Worm (Caenorhabditis elegans) whole organism, late embryonic: ENCODE results near the gene C44B9.3.

Experiments used
- C38D4.7 ChIP-seq: fragments of 200-800 bp; sonication (Bioruptor generic); optimal IDR thresholded peaks from 2 replicates; lab custom pipeline; 2018; ENCODE audit warnings: mild to moderate bottlenecking, missing genetic modification characterization, moderate library complexity, missing compliant biosample characterization
- K02D7.2 ChIP-seq: sonication (generic microtip); optimal IDR thresholded peaks from 2 replicates; lab custom pipeline; 2017; ENCODE audit warnings: mild to moderate bottlenecking, missing genetic modification characterization, missing compliant biosample characterization
- K09A11.1 ChIP-seq: sonication (generic microtip); optimal IDR thresholded peaks from 2 replicates; lab custom pipeline; 2017; ENCODE audit warnings: antibody characterized with exemption, mild to moderate bottlenecking, missing genetic modification characterization, missing compliant biosample characterization; ENCODE audit not compliant: insufficient read depth
- T23F11.4 ChIP-seq: fragments of 200-800 bp; sonication (Bioruptor generic); optimal IDR thresholded peaks from 2 replicates; lab custom pipeline; 2018; ENCODE audit warnings: mild to moderate bottlenecking, missing genetic modification characterization, missing compliant biosample characterization
- Y22D7AL.16 ChIP-seq: sonication (generic microtip); optimal IDR thresholded peaks from 2 replicates; lab custom pipeline; 2016; ENCODE audit warnings: missing genetic modification characterization, missing compliant biosample characterization
- ahr-1 ChIP-seq: sonication (generic microtip); optimal IDR thresholded peaks from 2 replicates; lab custom pipeline; 2016; ENCODE audit warnings: missing genetic modification characterization, missing compliant biosample characterization
- ceh-14 ChIP-seq: sonication (generic microtip); optimal IDR thresholded peaks from 2 replicates; lab custom pipeline; 2016; ENCODE audit warnings: missing genotype, missing genetic modification characterization, missing compliant biosample characterization
- ceh-18 ChIP-seq: sonication (generic microtip); optimal IDR thresholded peaks from 2 replicates; lab custom pipeline; 2016; ENCODE audit warnings: missing genetic modification characterization, missing compliant biosample characterization
- ceh-22 ChIP-seq: sonication (generic microtip); optimal IDR thresholded peaks from 2 replicates; lab custom pipeline; 2017; ENCODE audit warnings: missing biosample characterization, missing genetic modification characterization
- ceh-24 ChIP-seq: sonication (generic microtip); optimal IDR thresholded peaks from 2 replicates; lab custom pipeline; 2016; ENCODE audit warnings: mild to moderate bottlenecking, missing genetic modification characterization, missing compliant biosample characterization
- ceh-31 ChIP-seq: sonication (generic microtip); optimal IDR thresholded peaks from 2 replicates; lab custom pipeline; 2016; ENCODE audit warnings: missing genetic modification characterization, missing compliant biosample characterization
- ceh-45 ChIP-seq: fragments of 200-800 bp; sonication (Bioruptor generic); IDR thresholded peaks from 2 replicates; pipeline ENCODE4 v1.3.6; 2022; ENCODE audit warnings: missing genetic modification reagents, missing genetic modification characterization, missing compliant biosample characterization
- ceh-48 ChIP-seq: sonication (generic microtip); optimal IDR thresholded peaks from 2 replicates; lab custom pipeline; 2016; ENCODE audit warnings: missing genetic modification characterization, inconsistent platforms, missing compliant biosample characterization
- ceh-9 ChIP-seq: sonication (generic microtip); optimal IDR thresholded peaks from 2 replicates; lab custom pipeline; 2016; ENCODE audit warnings: mild to moderate bottlenecking, missing genetic modification characterization, inconsistent platforms, missing compliant biosample characterization
- dmd-4 ChIP-seq: sonication (generic microtip); optimal IDR thresholded peaks from 2 replicates; lab custom pipeline; 2016; ENCODE audit warnings: borderline replicate concordance, missing genetic modification characterization, missing compliant biosample characterization
- dve-1 ChIP-seq: sonication (generic microtip); optimal IDR thresholded peaks from 2 replicates; lab custom pipeline; 2017; ENCODE audit warnings: antibody characterized with exemption, mild to moderate bottlenecking, missing genetic modification characterization, missing compliant biosample characterization
- elt-2 ChIP-seq: sonication (generic microtip); optimal IDR thresholded peaks from 2 replicates; lab custom pipeline; 2016; ENCODE audit warnings: missing genetic modification reagents, missing genetic modification characterization, missing compliant biosample characterization
- elt-4 ChIP-seq: sonication (generic microtip); optimal IDR thresholded peaks from 2 replicates; lab custom pipeline; 2016; ENCODE audit warnings: missing genetic modification characterization, missing compliant biosample characterization
- eyg-1 ChIP-seq: sonication (generic microtip); optimal IDR thresholded peaks from 2 replicates; lab custom pipeline; 2016; ENCODE audit warnings: missing genotype, missing genetic modification characterization, missing compliant biosample characterization
- fax-1 ChIP-seq: sonication (generic microtip); optimal IDR thresholded peaks from 2 replicates; lab custom pipeline; 2016; ENCODE audit warnings: missing genotype, missing genetic modification characterization, missing compliant biosample characterization
- hlh-13 ChIP-seq: fragments of 200-800 bp; sonication (Bioruptor generic); optimal IDR thresholded peaks from 2 replicates; lab custom pipeline; 2018; ENCODE audit warnings: mild to moderate bottlenecking, missing genetic modification characterization, missing compliant biosample characterization
- hlh-8 ChIP-seq: sonication (generic microtip); optimal IDR thresholded peaks from 2 replicates; lab custom pipeline; 2016; ENCODE audit warnings: missing genotype, missing genetic modification characterization, missing compliant biosample characterization
- lim-6 ChIP-seq: sonication (generic microtip); optimal IDR thresholded peaks from 2 replicates; lab custom pipeline; 2016; ENCODE audit warnings: missing genetic modification characterization, missing compliant biosample characterization
- lin-11 ChIP-seq: fragments of 200-800 bp; sonication (Bioruptor generic); optimal IDR thresholded peaks from 2 replicates; lab custom pipeline; 2018; ENCODE audit warnings: mild to moderate bottlenecking, missing genetic modification characterization, missing compliant biosample characterization
- nfya-1 ChIP-seq: sonication (generic microtip); optimal IDR thresholded peaks from 2 replicates; lab custom pipeline; 2017; ENCODE audit warnings: missing genetic modification characterization, mild to moderate bottlenecking, missing compliant biosample characterization, antibody characterized with exemption, moderate library complexity
- odd-2 ChIP-seq: sonication (generic microtip); optimal IDR thresholded peaks from 2 replicates; lab custom pipeline; 2017; ENCODE audit warnings: antibody characterized with exemption, mild to moderate bottlenecking, missing genetic modification characterization, missing compliant biosample characterization
- pha-2 ChIP-seq: sonication (generic microtip); optimal IDR thresholded peaks from 2 replicates; lab custom pipeline; 2017; ENCODE audit warnings: mild to moderate bottlenecking, missing genetic modification characterization, missing compliant biosample characterization
- sdc-2 ChIP-seq: sonication (generic microtip); optimal IDR thresholded peaks from 2 replicates; lab custom pipeline; 2016; ENCODE audit warnings: missing genotype, missing genetic modification characterization, missing compliant biosample characterization
- sox-4 ChIP-seq: sonication (generic microtip); optimal IDR thresholded peaks from 2 replicates; lab custom pipeline; 2017; ENCODE audit warnings: mild to moderate bottlenecking, missing genetic modification characterization, inconsistent platforms, missing compliant biosample characterization
- ttx-3 ChIP-seq: sonication (generic microtip); optimal IDR thresholded peaks from 2 replicates; lab custom pipeline; 2016; ENCODE audit warnings: missing genetic modification reagents, missing genetic modification characterization, missing compliant biosample characterization
- unc-42 ChIP-seq: sonication (generic microtip); optimal IDR thresholded peaks from 2 replicates; lab custom pipeline; 2016; ENCODE audit warnings: missing genotype, missing genetic modification characterization, missing compliant biosample characterization
- unc-55 ChIP-seq: sonication (generic microtip); optimal IDR thresholded peaks from 2 replicates; lab custom pipeline; 2017; ENCODE audit warnings: missing biosample characterization, missing genetic modification reagents, missing genetic modification characterization
- unc-86 ChIP-seq: sonication (generic microtip); optimal IDR thresholded peaks from 2 replicates; lab custom pipeline; 2016; ENCODE audit warnings: missing genetic modification characterization, missing compliant biosample characterization

The C44B9.3 gene

DNA sequence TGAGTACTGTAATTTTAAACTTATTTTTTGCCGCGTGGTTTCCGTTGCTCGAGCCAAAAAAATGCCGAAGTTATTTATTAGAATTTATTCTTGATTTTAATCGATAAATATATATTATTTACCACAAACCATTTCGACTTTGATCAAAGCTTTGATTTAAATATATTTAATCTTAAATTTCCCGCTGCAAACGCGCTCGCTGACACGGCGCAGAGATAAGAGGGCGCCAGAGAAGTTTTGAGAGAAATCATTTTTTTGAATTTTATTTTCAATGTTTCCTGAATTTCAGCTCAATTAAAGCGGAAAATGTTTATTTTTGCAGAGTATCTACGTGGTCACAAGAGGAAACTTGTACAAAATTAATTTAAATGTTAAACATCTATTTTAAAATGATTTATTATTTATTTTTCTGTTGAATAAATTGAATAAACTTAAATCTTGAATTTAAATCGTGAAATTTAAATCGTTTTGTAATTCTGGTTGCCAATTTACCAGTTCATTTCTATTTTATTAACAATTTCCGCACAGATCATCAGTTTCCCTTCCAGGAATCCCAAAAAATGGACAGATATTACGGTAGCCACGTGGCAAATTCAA, 15.9 kb upstream of the C44B9.3 start, which contains the start of gene com-1:
Gene com-1, plus strand, starts transcription at position 547 of the 597 bp plus-strand sequence.
- TF ChIP-seq hlh-13 (GFP tag; lab: Kevin White, UChicago), result no peak
- no peak for TF ChIP-seq ceh-14 (tag; lab: Kevin White, UChicago)
- peak; percentile 14 for TF ChIP-seq unc-42 (tag; lab: Kevin White, UChicago)
- no peak for TF ChIP-seq hlh-8 (tag; lab: Kevin White, UChicago)
- TF ChIP-seq dmd-4 (tag; lab: Kevin White, UChicago), result no peak
- TF ChIP-seq K02D7.2 (tag; lab: Kevin White, UChicago), result no peak
- TF ChIP-seq nfya-1 (tag; lab: Kevin White, UChicago), result peak; percentile 10
- TF ChIP-seq sox-4 (tag; lab: Kevin White, UChicago), result no peak
- no peak for TF ChIP-seq ceh-9 (tag; lab: Kevin White, UChicago)
- no peak for TF ChIP-seq unc-55

DNA sequence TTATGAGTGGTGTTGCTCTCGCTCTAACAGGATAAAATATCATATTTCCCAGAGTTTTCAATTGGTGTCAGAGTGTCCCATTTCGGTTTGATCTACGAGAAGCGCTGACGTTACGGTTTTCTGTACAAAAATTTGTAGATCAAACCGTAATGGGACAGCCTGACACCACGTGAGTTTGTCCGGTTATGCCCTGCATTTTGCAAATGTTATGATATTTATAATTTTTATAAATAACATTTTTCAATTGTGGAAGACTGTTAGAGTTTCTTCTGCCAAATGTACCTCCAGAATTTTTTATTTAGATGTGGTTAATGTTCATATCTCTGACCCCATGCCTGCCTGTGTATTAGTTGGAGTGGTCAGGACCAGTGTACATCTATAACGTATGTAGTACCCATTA, 14.2 kb upstream of the C44B9.3 start, which contains the start of gene fbxb-87:
Gene fbxb-87, plus strand, starts transcription at position 301 of the 400 bp plus-strand sequence.
- TF ChIP-seq lim-6 (tag; lab: Kevin White, UChicago) (no peak), Y22D7AL.16 (no peak), ttx-3 (no peak), C38D4.7 (GFP tag; lab: Kevin White, UChicago) (no peak), dve-1 (tag; lab: Kevin White, UChicago) (no peak), sdc-2 (no peak), odd-2 (no peak)

DNA sequence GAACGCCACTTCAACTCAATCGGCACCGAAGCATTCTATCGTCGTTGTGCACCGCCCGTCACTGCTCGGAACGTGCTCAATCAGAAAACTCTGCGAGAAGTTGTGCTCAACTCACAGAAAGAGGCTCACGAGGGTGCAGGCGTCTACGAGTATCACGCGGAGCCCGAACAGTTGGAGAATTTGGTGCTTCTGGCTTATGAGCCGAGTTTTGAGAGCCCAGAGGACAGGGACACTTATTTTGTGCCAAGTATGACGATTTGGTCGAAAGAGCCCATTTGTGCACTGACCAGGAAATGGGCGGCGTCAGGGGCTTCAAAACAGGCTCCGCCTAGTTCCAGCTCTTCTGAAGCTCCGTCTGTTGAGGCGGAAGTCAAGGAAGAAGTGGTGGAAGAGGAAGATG, 8.8 kb upstream of the C44B9.3 start:
- no peak for TF ChIP-seq unc-86
- peak; percentile 16 for TF ChIP-seq elt-4 (tag; lab: Kevin White, UChicago)

- TF ChIP-seq ceh-48 (tag; lab: Kevin White, UChicago), result peak; percentile 9
- TF ChIP-seq unc-55, result peak; percentile 24
- peak; percentile 39 for TF ChIP-seq ceh-31 (tag; lab: Kevin White, UChicago)
- peak; percentile 8 for TF ChIP-seq ceh-18
- TF ChIP-seq ahr-1 (tag; lab: Kevin White, UChicago), result no peak
- TF ChIP-seq unc-42 (tag; lab: Kevin White, UChicago), result peak; percentile 87
- no peak for TF ChIP-seq eyg-1
- TF ChIP-seq nfya-1 (tag; lab: Kevin White, UChicago), result peak; percentile 59
Observed at ce11 chrIII:10881996-10882395, 2.0 kb upstream of the C44B9.3 start.

ce11 chrIII:10881462-10881861, 1.5 kb upstream of the C44B9.3 start, which contains the start of gene athp-1:
Gene athp-1 (plus strand): TSS chrIII:10881766.
- TF ChIP-seq ceh-18 (no peak), T23F11.4 (no peak), unc-42 (tag; lab: Kevin White, UChicago) (no peak), pha-2 (tag; lab: Kevin White, UChicago) (no peak), ceh-45 (GFP tag; lab: Robert Waterston, UW) (no peak), ceh-22 (tag; lab: Kevin White, UChicago) (no peak), ceh-24 (tag; lab: Kevin White, UChicago) (no peak), fax-1 (tag; lab: Kevin White, UChicago) (no peak), elt-2 (tag; lab: Kevin White, UChicago) (no peak), lin-11 (tag; lab: Kevin White, UChicago) (no peak), K09A11.1 (no peak)
